Fruit fly (Drosophila melanogaster): ENCODE results near the gene Mulk.

Mulk gene

DNA sequence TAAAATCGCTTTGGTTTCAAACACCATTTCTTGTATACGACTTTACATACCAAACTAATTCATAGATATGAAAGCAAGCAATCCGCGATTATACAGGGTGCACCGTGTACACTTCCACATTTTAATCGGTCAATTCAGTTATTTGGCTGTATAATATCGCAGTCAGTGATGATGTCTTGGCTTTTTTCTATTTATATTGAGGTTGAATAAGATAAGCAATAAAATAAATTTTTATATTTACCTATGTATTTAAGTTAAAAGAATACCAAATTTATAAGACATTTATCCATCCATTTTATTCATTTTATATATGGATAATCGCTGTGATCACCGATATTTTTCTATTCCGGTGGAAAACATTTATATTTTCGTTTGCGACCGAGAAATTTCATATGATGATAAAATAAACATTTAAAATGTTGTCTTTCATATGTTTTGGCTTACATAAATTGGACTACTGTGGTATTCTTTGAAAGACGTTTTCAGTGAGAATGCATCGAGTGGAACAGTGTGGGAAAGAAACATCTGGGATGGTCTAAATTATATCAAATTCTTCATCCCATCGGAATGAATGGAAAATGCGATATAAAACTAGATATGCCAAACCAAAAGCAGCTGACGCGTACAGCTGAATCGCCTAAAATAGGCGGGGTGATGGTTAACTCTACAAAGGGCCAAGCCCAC, 43.0 kb upstream of the Mulk start, which contains the start of gene CG5708 (continued):
- TF ChIP-seq Hmx (GFP tag; optimal IDR thresholded peaks at IDR 0.05), result no peak
- TF ChIP-seq crp (GFP tag; optimal IDR thresholded peaks at IDR 0.05), result peak in 1 of 2 experiments; percentile 48
- TF ChIP-seq CG12659 (GFP tag; optimal IDR thresholded peaks at IDR 0.05), result peak; percentile 70
- no peak for TF ChIP-seq pum (GFP tag; optimal IDR thresholded peaks at IDR 0.05)
- no peak for TF ChIP-seq CG9727 (GFP tag; optimal IDR thresholded peaks at IDR 0.05)
- TF ChIP-seq tio (GFP tag; optimal IDR thresholded peaks at IDR 0.05), result no peak
- peak; percentile 1 for TF ChIP-seq caup (GFP tag; optimal IDR thresholded peaks at IDR 0.05; ENCODE audit: severe bottlenecking)
- TF ChIP-seq CG5953 (GFP tag; IDR thresholded peaks at IDR 0.05), result no peak
- TF ChIP-seq Bteb2 (GFP tag; optimal IDR thresholded peaks at IDR 0.05), result no peak
- no peak for TF ChIP-seq CG2202 (tag; optimal IDR thresholded peaks at IDR 0.05)
- TF ChIP-seq pzg (GFP tag; optimal IDR thresholded peaks at IDR 0.05), result peak; percentile 58
- TF ChIP-seq Bgb (GFP tag; IDR thresholded peaks at IDR 0.05; ENCODE audit: partially characterized antibody), result peak; percentile 52; the same call in 1 of the 2 replicates
- TF ChIP-seq CG13287 (GFP tag; IDR thresholded peaks at IDR 0.05; ENCODE audit: partially characterized antibody), result peak; percentile 45; the same call in 1 of the 2 replicates
- no peak for TF ChIP-seq D19B (GFP tag; optimal IDR thresholded peaks at IDR 0.05)
- TF ChIP-seq CG17912 (GFP tag; optimal IDR thresholded peaks at IDR 0.05), result no peak
- TF ChIP-seq fd3F (GFP tag; optimal IDR thresholded peaks at IDR 0.05), result no peak
- no peak for TF ChIP-seq Hmr (GFP tag; optimal IDR thresholded peaks at IDR 0.05)
- peak; percentile 36 for TF ChIP-seq Sry-δ (GFP tag; optimal IDR thresholded peaks at IDR 0.05)
- TF ChIP-seq CG16779 (GFP tag; IDR thresholded peaks at IDR 0.05), result no peak
- TF ChIP-seq Opbp (GFP tag; IDR thresholded peaks at IDR 0.05; ENCODE audit: partially characterized antibody), result peak; percentile 75; the same call in 2 of the 3 replicates
- peak; percentile 5 for TF ChIP-seq HLH54F (GFP tag; optimal IDR thresholded peaks at IDR 0.05)
- peak; percentile 46 for TF ChIP-seq MESR4 (GFP tag; optimal IDR thresholded peaks at IDR 0.05)
- no peak for TF ChIP-seq rib (GFP tag; IDR thresholded peaks at IDR 0.05)
- no peak for TF ChIP-seq Dp (GFP tag; optimal IDR thresholded peaks at IDR 0.05)
- peak; percentile 86 for TF ChIP-seq pfk (GFP tag; optimal IDR thresholded peaks at IDR 0.05)
- TF ChIP-seq CG6765 (GFP tag; optimal IDR thresholded peaks at IDR 0.05), result no peak
- no peak for TF ChIP-seq CG7963 (GFP tag; IDR thresholded peaks at IDR 0.05; ENCODE audit: partially characterized antibody)
- no peak for TF ChIP-seq abd-A (tag; optimal IDR thresholded peaks at IDR 0.05)
- no peak for TF ChIP-seq eyg (GFP tag; optimal IDR thresholded peaks at IDR 0.05)
- TF ChIP-seq CG8765 (GFP tag; IDR thresholded peaks at IDR 0.05), result no peak
- no peak for TF ChIP-seq dpn (GFP tag; optimal IDR thresholded peaks at IDR 0.05)
- TF ChIP-seq CG34376 (GFP tag; optimal IDR thresholded peaks at IDR 0.05), result no peak
- TF ChIP-seq CG1529 (GFP tag; optimal IDR thresholded peaks at IDR 0.05), result no peak
- TF ChIP-seq CG2712 (tag; optimal IDR thresholded peaks at IDR 0.05), result peak; percentile 38
- TF ChIP-seq stwl (tag; optimal IDR thresholded peaks at IDR 0.05), result peak; percentile 1
- peak; percentile 57; the same call in 1 of the 2 replicates for TF ChIP-seq inv (GFP tag; IDR thresholded peaks at IDR 0.05; ENCODE audit: partially characterized antibody)
- TF ChIP-seq NfI (GFP tag; optimal IDR thresholded peaks at IDR 0.05), result peak; percentile 33
- TF ChIP-seq sd (tag; optimal IDR thresholded peaks at IDR 0.05), result peak; percentile 73
- no peak for TF ChIP-seq Gsc (GFP tag; IDR thresholded peaks at IDR 0.05)
- TF ChIP-seq CG16815 (GFP tag; optimal IDR thresholded peaks at IDR 0.05), result no peak
- TF ChIP-seq CG18262 (tag; optimal IDR thresholded peaks at IDR 0.05), result peak; percentile 37
- TF ChIP-seq prd (optimal IDR thresholded peaks at IDR 0.05), result no peak
- TF ChIP-seq prd (GFP tag; IDR thresholded peaks at IDR 0.05), result 0 out of 3 replicates have a peak, but pooled peaks have one; percentile 20
- TF ChIP-seq CG18011 (GFP tag; optimal IDR thresholded peaks at IDR 0.05), result no peak
- TF ChIP-seq CG3838 (GFP tag; optimal IDR thresholded peaks at IDR 0.05), result no peak
- peak; percentile 58 for TF ChIP-seq MBD-R2 (GFP tag; IDR thresholded peaks at IDR 0.05)
- peak; percentile 99 for TF ChIP-seq CG6254 (GFP tag; optimal IDR thresholded peaks at IDR 0.05)
- no peak for TF ChIP-seq CG3407 (GFP tag; optimal IDR thresholded peaks at IDR 0.05)

All from whole organism, embryonic.